Worm (Caenorhabditis elegans) whole organism, L1 larva: ENCODE results near the gene ddx-23.

Experiments
- ceh-82 ChIP-seq, 3 experiments: fragments of 150-350 bp in 1 of 3; sonication (generic microtip) in 2 of 3; optimal IDR thresholded peaks; 2 replicates each; lab custom pipeline; 2014 to 2017; ENCODE audit warnings: missing biosample characterization in 3 of 3, missing genetic modification characterization in 3 of 3
- egl-13 ChIP-seq: sonication (generic microtip); optimal IDR thresholded peaks from 2 replicates; lab custom pipeline; 2016; ENCODE audit warnings: missing genotype, missing genetic modification reagents, missing genetic modification characterization, missing compliant biosample characterization
- elt-2 ChIP-seq: sonication (generic microtip); optimal IDR thresholded peaks from 2 replicates; lab custom pipeline; 2016; ENCODE audit warnings: missing genetic modification characterization, mild to moderate bottlenecking, inconsistent platforms, missing compliant biosample characterization, missing genetic modification reagents
- elt-3 ChIP-seq, 6 experiments: fragments of 150-350 bp in 1 of 6; sonication (generic microtip); optimal IDR thresholded peaks; 2 replicates each; lab custom pipeline; 2017 to 2018; ENCODE audit warnings: missing biosample characterization in 6 of 6, missing genetic modification characterization in 6 of 6, inconsistent platforms in 1 of 6
- fkh-10 ChIP-seq: sonication (generic microtip); optimal IDR thresholded peaks from 2 replicates; lab custom pipeline; 2017; ENCODE audit warnings: missing biosample characterization, missing genetic modification reagents, missing genetic modification characterization
- fos-1 ChIP-seq: fragments of 150-350 bp; optimal IDR thresholded peaks from 2 replicates; lab custom pipeline; 2014; ENCODE audit warnings: missing biosample characterization, missing genetic modification characterization
- lin-39 ChIP-seq: fragments of 150-350 bp; optimal IDR thresholded peaks from 2 replicates; lab custom pipeline; 2014; ENCODE audit warnings: missing biosample characterization, missing genetic modification reagents, missing genetic modification characterization
- lsy-2 ChIP-seq, 2 experiments: fragments of 150-350 bp; optimal IDR thresholded peaks; 2 replicates each; lab custom pipeline; 2014; ENCODE audit warnings: missing biosample characterization in 2 of 2, missing genetic modification characterization in 2 of 2
- nhr-77 ChIP-seq: fragments of 150-350 bp; optimal IDR thresholded peaks from 2 replicates; lab custom pipeline; 2014; ENCODE audit warnings: missing biosample characterization, missing genetic modification characterization
- nhr-85 ChIP-seq: sonication (generic microtip); peaks from one replicate; lab custom pipeline; 2016; ENCODE audit warnings: missing genetic modification characterization, inconsistent platforms, missing compliant biosample characterization
- tbx-2 ChIP-seq: sonication (generic microtip); optimal IDR thresholded peaks from 2 replicates; lab custom pipeline; 2016; ENCODE audit warnings: missing genetic modification characterization, missing compliant biosample characterization
- tlp-1 ChIP-seq: fragments of 150-350 bp; optimal IDR thresholded peaks from 2 replicates; lab custom pipeline; 2014; ENCODE audit warnings: missing biosample characterization, missing genetic modification characterization

- TF ChIP-seq elt-3 (tag; optimal IDR thresholded peaks at IDR 0.05; lab: Kevin White, UChicago) (no peak), nhr-85 (tag; lab: Kevin White, UChicago) (no peak), ceh-82 (tag; optimal IDR thresholded peaks at IDR 0.05; lab: Kevin White, UChicago) (no peak), fkh-10 (GFP tag; lab: Kevin White, UChicago) (no peak), lin-39 (tag; lab: Kevin White, UChicago) (no peak), nhr-77 (tag; lab: Kevin White, UChicago) (no peak), fos-1 (tag; lab: Kevin White, UChicago) (no peak), lsy-2 (tag; optimal IDR thresholded peaks at IDR 0.05; lab: Kevin White, UChicago) (no peak), egl-13 (tag; lab: Kevin White, UChicago) (no peak), elt-2 (tag; lab: Kevin White, UChicago) (no peak), tbx-2 (tag; lab: Kevin White, UChicago) (no peak), tlp-1 (tag; lab: Kevin White, UChicago) (no peak)
These were observed 5.9 kb upstream of the ddx-23 start, which contains the start of gene dpf-4 for ce11 chrIII:5859008-5859407.
